Fruit fly (Drosophila melanogaster): ENCODE measurements around the gene CG32640.

The CG32640 gene

DNA sequence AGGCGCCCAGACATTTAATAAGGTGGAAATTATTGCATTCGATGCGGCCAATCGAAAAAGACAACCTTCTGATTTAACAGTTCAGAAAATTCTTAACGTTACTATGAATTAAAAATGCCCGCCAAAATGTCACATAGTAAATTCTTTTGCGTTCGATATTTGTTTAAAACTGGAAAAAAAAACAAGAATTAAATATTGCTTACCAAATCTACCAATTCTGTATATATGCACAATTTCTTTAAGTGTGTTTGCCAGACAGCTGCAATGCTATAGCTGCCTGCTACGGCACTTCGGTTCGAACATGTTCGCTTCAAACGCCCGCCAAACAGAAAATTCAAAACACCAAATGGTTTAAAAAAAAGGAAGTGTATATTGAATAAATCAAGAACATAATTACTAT is 36.3 kb downstream of the CG32640 start (continued):
- TF ChIP-seq lilli (GFP tag; optimal IDR thresholded peaks at IDR 0.05): peak; percentile 79
- TF ChIP-seq CG10209 (GFP tag; optimal IDR thresholded peaks at IDR 0.05): peak; percentile 64
- TF ChIP-seq CG14710 (tag; optimal IDR thresholded peaks at IDR 0.05): peak; percentile 44
- TF ChIP-seq CG10267 (tag; optimal IDR thresholded peaks at IDR 0.05): peak; percentile 50
- peak; percentile 61 for TF ChIP-seq NC2β (GFP tag; optimal IDR thresholded peaks at IDR 0.05)
- TF ChIP-seq cas (GFP tag; IDR thresholded peaks at IDR 0.05): 0 out of 2 replicates have a peak, but pooled peaks have one; percentile 36
- TF ChIP-seq CG11723 (GFP tag; optimal IDR thresholded peaks at IDR 0.05): no peak
- TF ChIP-seq Drgx (GFP tag; IDR thresholded peaks at IDR 0.05): peak; percentile 70
- no peak for TF ChIP-seq CG6854 (GFP tag; optimal IDR thresholded peaks at IDR 0.05)
- TF ChIP-seq CG2116 (GFP tag; optimal IDR thresholded peaks at IDR 0.05): peak; percentile 27
- TF ChIP-seq CG10462 (GFP tag; optimal IDR thresholded peaks at IDR 0.05): peak; percentile 49
- peak; percentile 8 for TF ChIP-seq D19A (tag; optimal IDR thresholded peaks at IDR 0.05)
- TF ChIP-seq ranshi (GFP tag; IDR thresholded peaks at IDR 0.05): peak; percentile 58
- 0 out of 2 replicates have a peak, but pooled peaks have one; percentile 30 for TF ChIP-seq gsb (GFP tag; IDR thresholded peaks at IDR 0.05)
- peak; percentile 80 for TF ChIP-seq Hsf (GFP tag; optimal IDR thresholded peaks at IDR 0.05)
- peak; percentile 17 for TF ChIP-seq CG4282 (GFP tag; optimal IDR thresholded peaks at IDR 0.05)
- TF ChIP-seq CG17361 (GFP tag; IDR thresholded peaks at IDR 0.05): peak; percentile 68; the same call in 2 of the 3 replicates
- peak; percentile 51 for TF ChIP-seq CG4820 (GFP tag; optimal IDR thresholded peaks at IDR 0.05)
- peak; percentile 87 for TF ChIP-seq Ets65A (GFP tag)
- TF ChIP-seq Dll (GFP tag; IDR thresholded peaks at IDR 0.05; ENCODE audit: partially characterized antibody): no peak
- peak; percentile 56 for TF ChIP-seq ttk (GFP tag; IDR thresholded peaks at IDR 0.05)
- TF ChIP-seq az2 (GFP tag; optimal IDR thresholded peaks at IDR 0.05): peak; percentile 76
- TF ChIP-seq CG11247 (GFP tag; IDR thresholded peaks at IDR 0.05): peak; percentile 45; the same call in 1 of the 2 replicates
- peak; percentile 85 for TF ChIP-seq E2f2 (GFP tag; IDR thresholded peaks at IDR 0.05)
- TF ChIP-seq jigr1 (GFP tag; IDR thresholded peaks at IDR 0.05): no peak
- peak; percentile 27 for TF ChIP-seq D19B (GFP tag; optimal IDR thresholded peaks at IDR 0.05)
- TF ChIP-seq CG13287 (GFP tag; IDR thresholded peaks at IDR 0.05; ENCODE audit: partially characterized antibody): no peak
- TF ChIP-seq Fer3 (tag; optimal IDR thresholded peaks at IDR 0.05): peak; percentile 57
- peak; percentile 14; the same call in 1 of the 2 replicates for TF ChIP-seq CG11085 (GFP tag; IDR thresholded peaks at IDR 0.05)
- TF ChIP-seq CG8281 (tag; optimal IDR thresholded peaks at IDR 0.05): no peak
- TF ChIP-seq Taf1 (GFP tag; IDR thresholded peaks at IDR 0.05): no peak
- TF ChIP-seq sr (GFP tag; IDR thresholded peaks at IDR 0.05): no peak; the same call in 2 of the 3 replicates
- TF ChIP-seq sens (GFP tag): peak; percentile 94
- peak; percentile 75 for TF ChIP-seq sob (GFP tag; IDR thresholded peaks at IDR 0.05)
- TF ChIP-seq Hr3 (GFP tag; optimal IDR thresholded peaks at IDR 0.05): peak; percentile 50
- TF ChIP-seq Gug (GFP tag; IDR thresholded peaks at IDR 0.05): peak; percentile 50; the same call in 1 of the 4 replicates
- TF ChIP-seq hkb (optimal IDR thresholded peaks at IDR 0.05): no peak
- TF ChIP-seq hkb (GFP tag; IDR thresholded peaks at IDR 0.05): peak; percentile 82
- peak; percentile 69 for TF ChIP-seq CG6689 (GFP tag; IDR thresholded peaks at IDR 0.05)
- TF ChIP-seq Ptx1 (GFP tag; IDR thresholded peaks at IDR 0.05): peak; percentile 75
- TF ChIP-seq Hmx (GFP tag; optimal IDR thresholded peaks at IDR 0.05): peak; percentile 24
- TF ChIP-seq sug (tag; optimal IDR thresholded peaks at IDR 0.05): no peak
- TF ChIP-seq CG7987 (GFP tag; optimal IDR thresholded peaks at IDR 0.05): no peak
- no peak for TF ChIP-seq CG6765 (GFP tag; optimal IDR thresholded peaks at IDR 0.05)
- no peak for TF ChIP-seq odd (GFP tag; optimal IDR thresholded peaks at IDR 0.05)
- peak; percentile 46; the same call in 1 of the 2 replicates for TF ChIP-seq Nf-YA (GFP tag; IDR thresholded peaks at IDR 0.05)
- TF ChIP-seq Dfd (GFP tag; optimal IDR thresholded peaks at IDR 0.05): no peak
- no peak; the same call in 1 of the 2 replicates for TF ChIP-seq seq (GFP tag; IDR thresholded peaks at IDR 0.05)
- no peak for TF ChIP-seq CG16813 (GFP tag; IDR thresholded peaks at IDR 0.05; ENCODE audit: partially characterized antibody)
- peak; percentile 76 for TF ChIP-seq CG11695 (GFP tag; IDR thresholded peaks at IDR 0.05)
- TF ChIP-seq CrebB (tag; optimal IDR thresholded peaks at IDR 0.05): peak; percentile 1
- TF ChIP-seq Blimp-1 (GFP tag; optimal IDR thresholded peaks at IDR 0.05): peak; percentile 57

Data from whole organism, embryonic.